Worm (Caenorhabditis elegans) whole organism, early embryonic: ENCODE data around the gene hmit-1.1.

Source experiments
- aly-1 ChIP-seq: sonication (generic microtip); optimal IDR thresholded peaks from 2 replicates; lab custom pipeline; 2016; ENCODE audit warnings: missing genetic modification characterization, missing compliant biosample characterization
- ama-1 ChIP-seq: fragments of 150-350 bp; optimal IDR thresholded peaks from 2 replicates; lab custom pipeline; 2014
- ceh-13 ChIP-seq: fragments of 200-800 bp; sonication (Bioruptor generic); optimal IDR thresholded peaks from 2 replicates; lab custom pipeline; 2018; ENCODE audit warnings: mild to moderate bottlenecking, missing genetic modification characterization, missing compliant biosample characterization
- ceh-36 ChIP-seq: sonication (generic microtip); optimal IDR thresholded peaks from 2 replicates; lab custom pipeline; 2016; ENCODE audit warnings: missing genetic modification characterization, inconsistent platforms, missing compliant biosample characterization
- ets-7 ChIP-seq: sonication (generic microtip); optimal IDR thresholded peaks from 2 replicates; lab custom pipeline; 2016; ENCODE audit warnings: missing genotype, missing genetic modification characterization, missing compliant biosample characterization
- flt-1 ChIP-seq: fragments of 200-800 bp; sonication (Bioruptor generic); IDR thresholded peaks from 2 replicates; pipeline ENCODE4 v1.3.6; 2022; ENCODE audit warnings: missing genetic modification characterization, missing compliant biosample characterization
- hmbx-1 ChIP-seq: sonication (generic microtip); optimal IDR thresholded peaks from 2 replicates; lab custom pipeline; 2016; ENCODE audit warnings: mild to moderate bottlenecking, missing genetic modification characterization, missing compliant biosample characterization
- sea-1 ChIP-seq: fragments of 200-800 bp; sonication (Bioruptor generic); conservative IDR thresholded peaks from 2 replicates; pipeline ENCODE4 v1.3.6; 2022; ENCODE audit warnings: missing genetic modification characterization, missing compliant biosample characterization
- tbx-37 ChIP-seq: fragments of 200-800 bp; sonication (Bioruptor generic); conservative IDR thresholded peaks from 2 replicates; pipeline ENCODE4 v1.3.6; 2022; ENCODE audit warnings: missing genetic modification reagents, missing genetic modification characterization, missing compliant biosample characterization
- tra-4 ChIP-seq: sonication (generic microtip); optimal IDR thresholded peaks from 2 replicates; lab custom pipeline; 2017; ENCODE audit warnings: missing genetic modification characterization, missing compliant biosample characterization

ce11 chrV:18556488-18556887 lies 39.9 kb downstream of the hmit-1.1 start, which contains the start of the genes ttr-24 and ttr-25:
- TF ChIP-seq ama-1 (lab: Kevin White, UChicago) (no peak), sea-1 (GFP tag; lab: Robert Waterston, UW) (no peak), tbx-37 (GFP tag; lab: Robert Waterston, UW) (no peak), flt-1 (GFP tag; lab: Robert Waterston, UW) (no peak), tra-4 (tag; lab: Kevin White, UChicago) (no peak), aly-1 (tag; lab: Kevin White, UChicago) (no peak), ceh-36 (no peak), ets-7 (tag; lab: Kevin White, UChicago) (no peak), hmbx-1 (tag; lab: Kevin White, UChicago) (no peak), ceh-13 (GFP tag; lab: Kevin White, UChicago) (no peak)
